Fruit fly (Drosophila melanogaster): ENCODE data around the gene drd.

The drd gene

DNA sequence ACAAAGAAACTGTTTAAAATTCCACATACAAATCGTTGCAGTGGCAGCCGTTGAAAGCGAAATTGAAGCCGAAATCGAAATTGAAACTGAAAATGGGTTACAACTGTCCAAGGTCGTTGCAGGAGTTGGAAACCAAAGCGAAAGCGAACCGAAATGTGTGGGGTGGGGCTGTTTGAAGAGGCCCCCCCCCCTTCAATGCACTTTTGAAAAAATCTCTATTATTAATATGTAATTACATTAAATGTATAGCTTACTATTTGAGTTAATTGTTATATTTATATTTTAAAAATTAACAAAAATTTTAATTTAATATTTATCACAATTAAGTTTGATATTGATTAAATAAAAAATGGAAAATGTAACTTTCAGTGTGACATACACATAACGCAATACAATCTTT is 3.8 kb upstream of the drd start (continued):
- peak; percentile 35 for TF ChIP-seq tap (tag; optimal IDR thresholded peaks at IDR 0.05)
- TF ChIP-seq CG31224 (GFP tag; IDR thresholded peaks at IDR 0.05): no peak
- 0 out of 3 replicates have a peak, but pooled peaks have one; percentile 27 for TF ChIP-seq dysf (GFP tag; IDR thresholded peaks at IDR 0.05)
- TF ChIP-seq Deaf1 (tag; optimal IDR thresholded peaks at IDR 0.05): no peak
- TF ChIP-seq Med (GFP tag): no peak
- TF ChIP-seq CrebB (tag; optimal IDR thresholded peaks at IDR 0.05): no peak
- no peak for TF ChIP-seq CG2202 (tag; optimal IDR thresholded peaks at IDR 0.05)
- TF ChIP-seq D19B (GFP tag; optimal IDR thresholded peaks at IDR 0.05): no peak
- TF ChIP-seq gsb (GFP tag; IDR thresholded peaks at IDR 0.05): no peak
- TF ChIP-seq CG13894 (tag; optimal IDR thresholded peaks at IDR 0.05): no peak
- TF ChIP-seq CG4404 (GFP tag; IDR thresholded peaks at IDR 0.05): no peak
- no peak for TF ChIP-seq pnt (GFP tag; optimal IDR thresholded peaks at IDR 0.05)
- TF ChIP-seq otp (GFP tag; IDR thresholded peaks at IDR 0.05): no peak
- TF ChIP-seq Oaz (GFP tag; IDR thresholded peaks at IDR 0.05): no peak
- TF ChIP-seq aop (GFP tag; IDR thresholded peaks at IDR 0.05): no peak
- no peak for TF ChIP-seq Fer1 (GFP tag; optimal IDR thresholded peaks at IDR 0.05)
- TF ChIP-seq H2.0 (GFP tag; IDR thresholded peaks at IDR 0.05): no peak
- TF ChIP-seq CG2875 (GFP tag; optimal IDR thresholded peaks at IDR 0.05): no peak
- TF ChIP-seq CG17328 (GFP tag; IDR thresholded peaks at IDR 0.05): no peak
- TF ChIP-seq sr (GFP tag; IDR thresholded peaks at IDR 0.05): no peak
- peak; percentile 99 for TF ChIP-seq Blimp-1 (GFP tag; optimal IDR thresholded peaks at IDR 0.05)
- TF ChIP-seq Hmx (GFP tag; optimal IDR thresholded peaks at IDR 0.05): no peak
- no peak for TF ChIP-seq sens-2 (GFP tag; IDR thresholded peaks at IDR 0.05)
- no peak for TF ChIP-seq az2 (GFP tag; optimal IDR thresholded peaks at IDR 0.05)
- no peak for TF ChIP-seq Taf1 (GFP tag; IDR thresholded peaks at IDR 0.05)
- no peak for TF ChIP-seq Nf-YB (GFP tag; optimal IDR thresholded peaks at IDR 0.05)
- no peak for TF ChIP-seq tx (GFP tag; optimal IDR thresholded peaks at IDR 0.05)
- no peak for TF ChIP-seq CG9609 (GFP tag; optimal IDR thresholded peaks at IDR 0.05)
- TF ChIP-seq CG7372 (GFP tag; IDR thresholded peaks at IDR 0.05): no peak
- TF ChIP-seq hbn (GFP tag; IDR thresholded peaks at IDR 0.05; ENCODE audit: partially characterized antibody): no peak
- no peak for TF ChIP-seq CG12071 (GFP tag; optimal IDR thresholded peaks at IDR 0.05)
- peak; percentile 12 for TF ChIP-seq CG14710 (tag; optimal IDR thresholded peaks at IDR 0.05)
- no peak for TF ChIP-seq CG17612 (GFP tag; IDR thresholded peaks at IDR 0.05)
- no peak for TF ChIP-seq CG18619 (GFP tag; optimal IDR thresholded peaks at IDR 0.05)
- TF ChIP-seq CG8281 (tag; optimal IDR thresholded peaks at IDR 0.05): no peak
- TF ChIP-seq nmo (GFP tag; optimal IDR thresholded peaks at IDR 0.05): peak; percentile 33
- TF ChIP-seq CG5953 (GFP tag; IDR thresholded peaks at IDR 0.05): no peak
- TF ChIP-seq CG14860 (GFP tag; IDR thresholded peaks at IDR 0.05; ENCODE audit: partially characterized antibody): no peak
- no peak for TF ChIP-seq CG1792 (GFP tag; optimal IDR thresholded peaks at IDR 0.05)

- TF ChIP-seq CG14860 (GFP tag; IDR thresholded peaks at IDR 0.05; ENCODE audit: partially characterized antibody): no peak
- no peak for TF ChIP-seq fd3F (GFP tag; optimal IDR thresholded peaks at IDR 0.05)
- no peak for TF ChIP-seq Atf3 (GFP tag; optimal IDR thresholded peaks at IDR 0.05)
- TF ChIP-seq CG8089 (GFP tag; optimal IDR thresholded peaks at IDR 0.05): no peak
- no peak for TF ChIP-seq usp (GFP tag; optimal IDR thresholded peaks at IDR 0.05)
- TF ChIP-seq ac (GFP tag; optimal IDR thresholded peaks at IDR 0.05): no peak
- TF ChIP-seq kah (GFP tag; optimal IDR thresholded peaks at IDR 0.05): no peak
- TF ChIP-seq Kr (GFP tag; optimal IDR thresholded peaks at IDR 0.05): no peak
- TF ChIP-seq cg (GFP tag; optimal IDR thresholded peaks at IDR 0.05): no peak
- no peak for TF ChIP-seq gcm (GFP tag; optimal IDR thresholded peaks at IDR 0.05)
- no peak for TF ChIP-seq chif (GFP tag; optimal IDR thresholded peaks at IDR 0.05)
- no peak for TF ChIP-seq Bteb2 (GFP tag; optimal IDR thresholded peaks at IDR 0.05)
- peak; percentile 62 for TF ChIP-seq CG11504 (tag; optimal IDR thresholded peaks at IDR 0.05)
- TF ChIP-seq CG7556 (GFP tag; optimal IDR thresholded peaks at IDR 0.05): peak; percentile 5
- peak; percentile 8 for TF ChIP-seq CG17359 (tag; optimal IDR thresholded peaks at IDR 0.05)
- TF ChIP-seq CG8924 (tag; optimal IDR thresholded peaks at IDR 0.05): peak; percentile 14
These were observed 2.0 kb upstream of the drd start for dm6 chrX:15123418-15123994.
